Worm (Caenorhabditis elegans): Measurements from ENCODE around the gene hhat-2.

DNA sequence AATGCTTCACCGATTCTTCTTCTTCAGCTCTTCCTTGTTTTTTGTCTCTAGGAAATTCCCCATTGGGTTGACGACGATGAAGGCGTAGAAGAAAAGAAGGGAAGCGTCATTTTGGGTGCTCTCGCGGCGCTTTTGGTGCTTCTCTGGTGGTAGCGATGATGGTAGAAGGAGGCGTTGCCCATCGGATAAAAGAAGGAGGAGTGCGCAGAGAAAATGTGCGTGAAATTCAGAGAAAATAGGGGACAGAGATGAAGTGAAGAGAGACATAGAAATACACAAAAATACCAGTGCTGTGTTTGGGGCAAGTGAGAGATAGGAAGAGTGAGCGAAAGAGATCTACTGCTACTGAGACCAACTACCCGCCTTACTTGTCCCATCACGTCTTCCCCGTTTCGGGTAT is 22.0 kb downstream of the hhat-2 start, which contains the start of gene oig-5:
- TF ChIP-seq klf-2 (GFP tag; conservative IDR thresholded peaks at IDR 0.05): no peak
- no peak for TF ChIP-seq ztf-23 (GFP tag; IDR thresholded peaks at IDR 0.05)
- no peak for TF ChIP-seq tab-1 (GFP tag; IDR thresholded peaks at IDR 0.05)
- TF ChIP-seq flt-1 (GFP tag; IDR thresholded peaks at IDR 0.05): no peak
- TF ChIP-seq cog-1 (tag; optimal IDR thresholded peaks at IDR 0.05): no peak
- TF ChIP-seq ztf-29 (GFP tag; IDR thresholded peaks at IDR 0.05): no peak
- TF ChIP-seq T22C8.4 (GFP tag; IDR thresholded peaks at IDR 0.05): no peak
- no peak for TF ChIP-seq ref-1 (GFP tag; conservative IDR thresholded peaks at IDR 0.05)
- TF ChIP-seq med-1 (GFP tag; optimal IDR thresholded peaks at IDR 0.05; ENCODE audit: insufficient read depth): no peak

All from whole organism, midembryonic.